Worm (Caenorhabditis elegans) whole organism, late embryonic: ENCODE data around the gene knl-1.

Experiments
- C08G9.2 ChIP-seq: sonication (generic microtip); optimal IDR thresholded peaks from 2 replicates; lab custom pipeline; 2016; ENCODE audit warnings: mild to moderate bottlenecking, missing genetic modification characterization, moderate library complexity, missing compliant biosample characterization
- C38D4.7 ChIP-seq: fragments of 200-800 bp; sonication (Bioruptor generic); optimal IDR thresholded peaks from 2 replicates; lab custom pipeline; 2018; ENCODE audit warnings: mild to moderate bottlenecking, missing genetic modification characterization, moderate library complexity, missing compliant biosample characterization
- Y22D7AL.16 ChIP-seq: sonication (generic microtip); optimal IDR thresholded peaks from 2 replicates; lab custom pipeline; 2016; ENCODE audit warnings: missing genetic modification characterization, missing compliant biosample characterization
- ahr-1 ChIP-seq: sonication (generic microtip); optimal IDR thresholded peaks from 2 replicates; lab custom pipeline; 2016; ENCODE audit warnings: missing genetic modification characterization, missing compliant biosample characterization
- ceh-14 ChIP-seq: sonication (generic microtip); optimal IDR thresholded peaks from 2 replicates; lab custom pipeline; 2016; ENCODE audit warnings: missing genotype, missing genetic modification characterization, missing compliant biosample characterization
- ceh-18 ChIP-seq: sonication (generic microtip); optimal IDR thresholded peaks from 2 replicates; lab custom pipeline; 2016; ENCODE audit warnings: missing genetic modification characterization, missing compliant biosample characterization
- ceh-30 ChIP-seq: fragments of 150-350 bp; optimal IDR thresholded peaks from 2 replicates; lab custom pipeline; 2014; ENCODE audit warnings: missing biosample characterization, missing genetic modification characterization
- ceh-31 ChIP-seq: sonication (generic microtip); optimal IDR thresholded peaks from 2 replicates; lab custom pipeline; 2016; ENCODE audit warnings: missing genetic modification characterization, missing compliant biosample characterization
- ceh-48 ChIP-seq: sonication (generic microtip); optimal IDR thresholded peaks from 2 replicates; lab custom pipeline; 2016; ENCODE audit warnings: missing genetic modification characterization, inconsistent platforms, missing compliant biosample characterization
- ceh-9 ChIP-seq: sonication (generic microtip); optimal IDR thresholded peaks from 2 replicates; lab custom pipeline; 2016; ENCODE audit warnings: mild to moderate bottlenecking, missing genetic modification characterization, inconsistent platforms, missing compliant biosample characterization
- dmd-4 ChIP-seq: sonication (generic microtip); optimal IDR thresholded peaks from 2 replicates; lab custom pipeline; 2016; ENCODE audit warnings: borderline replicate concordance, missing genetic modification characterization, missing compliant biosample characterization
- dve-1 ChIP-seq: sonication (generic microtip); optimal IDR thresholded peaks from 2 replicates; lab custom pipeline; 2017; ENCODE audit warnings: antibody characterized with exemption, mild to moderate bottlenecking, missing genetic modification characterization, missing compliant biosample characterization
- elt-2 ChIP-seq: sonication (generic microtip); optimal IDR thresholded peaks from 2 replicates; lab custom pipeline; 2016; ENCODE audit warnings: missing genetic modification reagents, missing genetic modification characterization, missing compliant biosample characterization
- elt-4 ChIP-seq: sonication (generic microtip); optimal IDR thresholded peaks from 2 replicates; lab custom pipeline; 2016; ENCODE audit warnings: missing genetic modification characterization, missing compliant biosample characterization
- ets-4 ChIP-seq: sonication (generic microtip); optimal IDR thresholded peaks from 2 replicates; lab custom pipeline; 2016; ENCODE audit warnings: missing genetic modification characterization, missing compliant biosample characterization
- eyg-1 ChIP-seq: sonication (generic microtip); optimal IDR thresholded peaks from 2 replicates; lab custom pipeline; 2016; ENCODE audit warnings: missing genotype, missing genetic modification characterization, missing compliant biosample characterization
- fax-1 ChIP-seq: sonication (generic microtip); optimal IDR thresholded peaks from 2 replicates; lab custom pipeline; 2016; ENCODE audit warnings: missing genotype, missing genetic modification characterization, missing compliant biosample characterization
- fkh-6 ChIP-seq: sonication (generic microtip); optimal IDR thresholded peaks from 2 replicates; lab custom pipeline; 2016; ENCODE audit warnings: missing genetic modification characterization, missing compliant biosample characterization
- gmeb-2 ChIP-seq: sonication (generic microtip); optimal IDR thresholded peaks from 2 replicates; lab custom pipeline; 2016; ENCODE audit warnings: missing genetic modification characterization, inconsistent platforms, missing compliant biosample characterization
- hlh-15 ChIP-seq: sonication (generic microtip); optimal IDR thresholded peaks from 2 replicates; lab custom pipeline; 2016; ENCODE audit warnings: missing genetic modification characterization, missing compliant biosample characterization
- hlh-30 ChIP-seq: sonication (generic microtip); optimal IDR thresholded peaks from 2 replicates; lab custom pipeline; 2017; ENCODE audit warnings: antibody characterized with exemption, missing genetic modification characterization, missing compliant biosample characterization; ENCODE audit not compliant: insufficient read depth
- hlh-6 ChIP-seq: sonication (generic microtip); optimal IDR thresholded peaks from 2 replicates; lab custom pipeline; 2016; ENCODE audit warnings: missing genotype, missing genetic modification characterization, missing compliant biosample characterization
- lim-6 ChIP-seq: sonication (generic microtip); optimal IDR thresholded peaks from 2 replicates; lab custom pipeline; 2016; ENCODE audit warnings: missing genetic modification characterization, missing compliant biosample characterization
- madf-2 ChIP-seq: sonication (generic microtip); optimal IDR thresholded peaks from 2 replicates; lab custom pipeline; 2017; ENCODE audit warnings: missing genetic modification characterization, missing compliant biosample characterization
- mec-3 ChIP-seq: sonication (generic microtip); optimal IDR thresholded peaks from 2 replicates; lab custom pipeline; 2016; ENCODE audit warnings: borderline replicate concordance, missing genetic modification characterization, missing compliant biosample characterization
- npax-4 ChIP-seq: sonication (generic microtip); optimal IDR thresholded peaks from 2 replicates; lab custom pipeline; 2016; ENCODE audit warnings: missing genetic modification characterization, missing compliant biosample characterization
- pag-3 ChIP-seq: sonication (generic microtip); optimal IDR thresholded peaks from 2 replicates; lab custom pipeline; 2016; ENCODE audit warnings: missing compliant biosample characterization, missing genetic modification characterization, borderline replicate concordance
- pqm-1 ChIP-seq: sonication (generic microtip); optimal IDR thresholded peaks from 2 replicates; lab custom pipeline; 2016; ENCODE audit warnings: missing genetic modification characterization, missing compliant biosample characterization
- ref-2 ChIP-seq: sonication (generic microtip); optimal IDR thresholded peaks from 2 replicates; lab custom pipeline; 2016; ENCODE audit warnings: missing genetic modification characterization, missing compliant biosample characterization
- sdc-2 ChIP-seq: sonication (generic microtip); optimal IDR thresholded peaks from 2 replicates; lab custom pipeline; 2016; ENCODE audit warnings: missing genotype, missing genetic modification characterization, missing compliant biosample characterization
- sox-4 ChIP-seq: sonication (generic microtip); optimal IDR thresholded peaks from 2 replicates; lab custom pipeline; 2017; ENCODE audit warnings: mild to moderate bottlenecking, missing genetic modification characterization, inconsistent platforms, missing compliant biosample characterization
- syd-9 ChIP-seq: sonication (generic microtip); optimal IDR thresholded peaks from 2 replicates; lab custom pipeline; 2016; ENCODE audit warnings: mild to moderate bottlenecking, missing genetic modification characterization, moderate library complexity, missing compliant biosample characterization
- tbx-2 ChIP-seq: sonication (generic microtip); optimal IDR thresholded peaks from 2 replicates; lab custom pipeline; 2016; ENCODE audit warnings: missing genetic modification characterization, missing compliant biosample characterization
- unc-42 ChIP-seq: sonication (generic microtip); optimal IDR thresholded peaks from 2 replicates; lab custom pipeline; 2016; ENCODE audit warnings: missing genotype, missing genetic modification characterization, missing compliant biosample characterization
- unc-55 ChIP-seq: sonication (generic microtip); optimal IDR thresholded peaks from 2 replicates; lab custom pipeline; 2017; ENCODE audit warnings: missing biosample characterization, missing genetic modification reagents, missing genetic modification characterization
- unc-86 ChIP-seq: sonication (generic microtip); optimal IDR thresholded peaks from 2 replicates; lab custom pipeline; 2016; ENCODE audit warnings: missing genetic modification characterization, missing compliant biosample characterization
- ztf-16 ChIP-seq: sonication (generic microtip); optimal IDR thresholded peaks from 2 replicates; lab custom pipeline; 2017; ENCODE audit warnings: missing genetic modification characterization, missing compliant biosample characterization

The knl-1 gene

DNA sequence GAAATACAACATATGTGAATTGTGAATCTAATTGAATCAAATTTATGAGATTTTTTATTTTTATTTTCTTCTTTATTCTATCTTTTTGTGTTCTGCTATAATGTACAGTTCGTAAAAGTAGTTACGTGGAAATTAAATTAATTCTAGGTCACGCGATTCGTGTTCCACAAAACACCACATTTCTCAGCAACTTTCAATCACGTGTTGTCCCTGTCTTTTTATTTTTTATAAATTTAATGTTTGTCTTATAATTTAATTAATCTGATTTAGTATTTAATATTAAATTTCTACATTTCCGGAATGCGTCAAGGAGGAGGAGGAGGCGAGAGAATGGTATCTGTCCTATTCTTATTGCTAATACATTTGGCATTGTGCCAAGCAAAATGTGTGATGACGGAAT is 7.6 kb downstream of the knl-1 start, which contains the start of gene ncr-2:
ncr-2 (plus strand) TSS at position 301 of the 400 bp plus-strand sequence.
- TF ChIP-seq ets-4 (tag; lab: Kevin White, UChicago): no peak
- no peak for TF ChIP-seq gmeb-2 (tag; lab: Kevin White, UChicago)
- no peak for TF ChIP-seq pqm-1 (tag; lab: Kevin White, UChicago)
- no peak for TF ChIP-seq ceh-14
- TF ChIP-seq ceh-31: no peak
- no peak for TF ChIP-seq syd-9 (tag; lab: Kevin White, UChicago)
- TF ChIP-seq ceh-30: no peak
- TF ChIP-seq ztf-16 (tag; lab: Kevin White, UChicago): no peak
- no peak for TF ChIP-seq tbx-2 (tag; lab: Kevin White, UChicago)
- TF ChIP-seq pag-3: no peak
- TF ChIP-seq unc-55 (GFP tag; lab: Kevin White, UChicago): no peak
- no peak for TF ChIP-seq hlh-15 (tag; lab: Kevin White, UChicago)
- no peak for TF ChIP-seq eyg-1 (tag; lab: Kevin White, UChicago)
- TF ChIP-seq npax-4 (tag; lab: Kevin White, UChicago): no peak
- no peak for TF ChIP-seq elt-2 (tag; lab: Kevin White, UChicago)

DNA sequence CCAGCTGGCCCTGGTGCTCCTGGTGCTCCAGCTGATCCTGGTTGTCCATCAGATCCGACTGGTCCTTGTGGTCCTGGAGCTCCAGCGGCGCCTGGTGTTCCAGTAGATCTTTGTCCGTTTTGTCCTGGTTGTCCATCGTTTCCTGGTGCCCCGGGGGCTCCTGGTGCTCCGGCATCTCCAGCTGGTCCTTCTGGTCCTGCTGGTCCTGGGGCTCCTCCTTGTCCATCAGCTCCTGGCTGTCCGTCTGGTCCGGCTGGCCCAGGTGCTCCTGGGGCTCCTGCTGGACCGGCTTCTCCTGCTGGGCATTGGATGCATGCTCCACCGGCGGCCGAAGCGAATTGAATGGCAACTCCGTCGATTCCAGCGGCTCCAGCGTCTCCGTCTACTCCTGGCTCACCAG is 12.2 kb downstream of the knl-1 start:
- TF ChIP-seq ceh-48: no peak
- TF ChIP-seq ceh-18 (tag; lab: Kevin White, UChicago): no peak
- no peak for TF ChIP-seq ahr-1
- no peak for TF ChIP-seq eyg-1 (tag; lab: Kevin White, UChicago)
- no peak for TF ChIP-seq unc-42 (tag; lab: Kevin White, UChicago)
- TF ChIP-seq lim-6 (tag; lab: Kevin White, UChicago): peak; percentile 14
- peak; percentile 94 for TF ChIP-seq elt-4
- TF ChIP-seq sdc-2 (tag; lab: Kevin White, UChicago): peak; percentile 26
- TF ChIP-seq ceh-9 (tag; lab: Kevin White, UChicago): peak; percentile 17
- no peak for TF ChIP-seq ztf-16 (tag; lab: Kevin White, UChicago)
- TF ChIP-seq sox-4 (tag; lab: Kevin White, UChicago): no peak
- no peak for TF ChIP-seq C38D4.7 (GFP tag; lab: Kevin White, UChicago)
- peak; percentile 25 for TF ChIP-seq fkh-6 (tag; lab: Kevin White, UChicago)
- TF ChIP-seq ref-2 (tag; lab: Kevin White, UChicago): peak; percentile 28
- no peak for TF ChIP-seq ceh-14
- TF ChIP-seq dve-1: no peak
- TF ChIP-seq Y22D7AL.16: no peak
- no peak for TF ChIP-seq ets-4 (tag; lab: Kevin White, UChicago)
- TF ChIP-seq C08G9.2 (tag; lab: Kevin White, UChicago): no peak
- no peak for TF ChIP-seq madf-2
- no peak for TF ChIP-seq pqm-1 (tag; lab: Kevin White, UChicago)
- peak; percentile 29 for TF ChIP-seq syd-9 (tag; lab: Kevin White, UChicago)
- TF ChIP-seq hlh-6: peak; percentile 21

DNA sequence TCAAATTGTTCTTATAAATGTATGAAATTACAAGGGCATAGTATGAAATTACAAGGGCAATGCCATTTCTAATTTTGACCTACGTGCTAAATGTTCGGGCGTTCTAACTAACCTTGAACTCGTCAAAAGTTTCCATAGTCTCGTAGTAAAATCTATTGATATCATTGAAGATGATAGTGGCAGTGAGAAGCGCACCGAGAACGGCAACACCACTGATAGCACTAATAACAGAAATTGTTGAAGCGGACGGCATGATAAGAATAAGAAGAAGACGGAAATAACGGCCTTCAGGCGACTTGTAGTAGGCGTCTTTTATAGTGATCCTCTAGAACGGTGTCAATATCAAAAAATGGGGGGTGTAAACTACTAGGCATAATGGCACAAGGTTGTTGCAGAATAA is 12.9 kb downstream of the knl-1 start, which contains the start of gene col-91:
col-91 (minus strand) TSS at position 288 of the 400 bp plus-strand sequence.
- TF ChIP-seq mec-3 (tag; lab: Kevin White, UChicago) (no peak), sox-4 (tag; lab: Kevin White, UChicago) (no peak)

DNA sequence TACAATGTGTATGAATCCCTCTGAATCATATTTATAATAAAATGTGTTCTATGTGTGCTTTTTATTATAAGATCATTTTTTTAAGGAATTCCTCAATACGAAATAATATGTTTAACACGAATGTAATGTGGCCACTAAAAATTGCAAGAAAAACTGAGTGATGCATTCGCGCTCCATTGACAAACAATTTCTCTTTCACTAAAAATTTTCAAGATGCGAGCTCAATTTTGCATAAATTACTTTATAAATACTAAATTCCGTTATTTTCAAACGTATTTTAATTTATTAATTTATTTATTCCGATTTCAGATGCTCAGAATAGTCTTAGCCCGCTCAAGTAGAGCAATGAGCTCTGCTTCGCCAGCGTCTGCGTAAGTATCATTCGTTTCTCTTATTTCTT is 15.3 kb downstream of the knl-1 start, which contains the start of gene mrps-9:
mrps-9 (plus strand) TSS at position 310 of the 400 bp plus-strand sequence.
- TF ChIP-seq Y22D7AL.16: no peak
- peak; percentile 35 for TF ChIP-seq ceh-14

DNA sequence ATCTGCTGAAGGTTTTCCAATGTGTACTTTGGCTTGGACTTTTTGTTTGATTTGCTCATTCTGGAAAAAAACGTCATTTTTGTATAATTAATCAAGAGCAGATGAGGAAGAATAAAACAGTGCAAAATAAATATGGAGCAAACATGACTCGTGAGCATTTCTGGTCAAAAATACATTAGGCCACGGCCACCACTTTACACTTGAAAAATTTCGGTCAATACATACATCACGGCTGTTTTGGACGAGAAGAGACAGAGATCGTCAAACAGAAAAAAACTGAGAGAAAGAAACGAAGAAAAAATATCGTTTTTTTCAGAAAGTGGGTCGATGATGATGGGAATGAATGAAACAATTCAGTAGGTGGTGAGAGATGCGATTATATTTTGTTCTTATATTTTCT is 17.9 kb downstream of the knl-1 start, which contains the start of the genes F09G8.7 and crn-7:
F09G8.7 (minus strand) TSS at position 60 of the 400 bp plus-strand sequence.
crn-7 (plus strand) TSS at position 236 of the 400 bp plus-strand sequence.
- TF ChIP-seq madf-2 (no peak), ahr-1 (no peak), hlh-30 (tag; lab: Kevin White, UChicago) (no peak), dmd-4 (no peak), eyg-1 (tag; lab: Kevin White, UChicago) (no peak), sdc-2 (tag; lab: Kevin White, UChicago) (no peak), fax-1 (tag; lab: Kevin White, UChicago) (no peak), elt-4 (no peak), unc-86 (tag; lab: Kevin White, UChicago) (no peak)
